Fruit fly (Drosophila melanogaster) whole organism, prepupa: Measurements from ENCODE around the gene Atx2.

Experiments
- Blimp-1 ChIP-seq: fragments of 200-800 bp; sonication (Bioruptor generic); optimal IDR thresholded peaks from 3 replicates; lab custom pipeline; 2017; ENCODE audit warnings: missing biosample characterization, missing genetic modification characterization, mild to moderate bottlenecking, moderate library complexity, missing genetic modification reagents
- CG10669 ChIP-seq: fragments of 200-800 bp; sonication (Bioruptor generic); optimal IDR thresholded peaks from 3 replicates; lab custom pipeline; 2018; ENCODE audit warnings: missing biosample characterization, mild to moderate bottlenecking, missing genetic modification characterization, moderate library complexity
- CG11762 ChIP-seq: fragments of 200-800 bp; sonication (Bioruptor generic); optimal IDR thresholded peaks from 3 replicates; lab custom pipeline; 2016; ENCODE audit warnings: missing biosample characterization, missing genetic modification characterization; ENCODE audit not compliant: insufficient read depth
- CG11902 ChIP-seq: fragments of 200-800 bp; sonication (Bioruptor generic); optimal IDR thresholded peaks from 3 replicates; lab custom pipeline; 2016; ENCODE audit warnings: missing biosample characterization, missing genetic modification characterization
- CG15336 ChIP-seq: fragments of 200-800 bp; sonication (Bioruptor generic); IDR thresholded peaks from 2 replicates; pipeline ENCODE4 v1.3.6; 2022; ENCODE audit warnings: missing biosample characterization, missing genetic modification characterization
- CG1621 ChIP-seq: fragments of 200-800 bp; sonication (Bioruptor generic); optimal IDR thresholded peaks from 3 replicates; lab custom pipeline; 2018; ENCODE audit warnings: missing biosample characterization, mild to moderate bottlenecking, missing genetic modification characterization
- CG16779 ChIP-seq: fragments of 200-800 bp; sonication (Bioruptor generic); optimal IDR thresholded peaks from 3 replicates; lab custom pipeline; 2017; ENCODE audit warnings: missing biosample characterization, mild to moderate bottlenecking, missing genetic modification characterization
- CG3032 ChIP-seq: fragments of 200-800 bp; optimal IDR thresholded peaks from 2 replicates; lab custom pipeline; 2019; ENCODE audit warnings: missing biosample characterization, mild to moderate bottlenecking, missing genetic modification characterization, moderate library complexity
- CG31627 ChIP-seq: fragments of 200-800 bp; sonication (Bioruptor generic); optimal IDR thresholded peaks from 3 replicates; lab custom pipeline; 2016; ENCODE audit warnings: missing biosample characterization, missing genetic modification characterization
- CG34406 ChIP-seq: fragments of 200-800 bp; sonication (Bioruptor generic); optimal IDR thresholded peaks from 3 replicates; lab custom pipeline; 2016; ENCODE audit warnings: missing biosample characterization, missing genetic modification characterization
- CG3919 ChIP-seq: fragments of 200-800 bp; sonication (Bioruptor generic); optimal IDR thresholded peaks from 3 replicates; lab custom pipeline; 2016; ENCODE audit warnings: missing biosample characterization, missing genetic modification characterization
- CG4318 ChIP-seq: fragments of 200-800 bp; sonication (Bioruptor generic); optimal IDR thresholded peaks from 3 replicates; lab custom pipeline; 2017; ENCODE audit warnings: missing biosample characterization, mild to moderate bottlenecking, missing genetic modification characterization
- CG6163 ChIP-seq: fragments of 200-800 bp; sonication (Bioruptor generic); IDR thresholded peaks from 3 replicates; pipeline ENCODE4 v1.3.6; 2022; ENCODE audit warnings: missing biosample characterization, missing genetic modification characterization
- CG6276 ChIP-seq: fragments of 200-800 bp; sonication (Bioruptor generic); optimal IDR thresholded peaks from 2 replicates; lab custom pipeline; 2017; ENCODE audit warnings: missing biosample characterization, mild to moderate bottlenecking, missing genetic modification characterization
- CG6792 ChIP-seq: fragments of 200-800 bp; sonication (Bioruptor generic); optimal IDR thresholded peaks from 3 replicates; lab custom pipeline; 2016; ENCODE audit warnings: missing biosample characterization, missing genetic modification characterization
- CG6808 ChIP-seq: fragments of 200-800 bp; sonication (Bioruptor generic); optimal IDR thresholded peaks from 3 replicates; lab custom pipeline; 2017; ENCODE audit warnings: missing biosample characterization, missing genetic modification characterization, mild to moderate bottlenecking, moderate library complexity, missing genetic modification reagents
- CG6854 ChIP-seq: fragments of 200-800 bp; sonication (Bioruptor generic); optimal IDR thresholded peaks from 2 replicates; lab custom pipeline; 2017; ENCODE audit warnings: missing biosample characterization, mild to moderate bottlenecking, missing genetic modification characterization
- CG8119 ChIP-seq: fragments of 200-800 bp; sonication (Bioruptor generic); IDR thresholded peaks from 3 replicates; pipeline ENCODE4 v1.3.6; 2022; ENCODE audit warnings: missing biosample characterization, missing genetic modification characterization
- CG8319 ChIP-seq: fragments of 200-800 bp; sonication (Bioruptor generic); optimal IDR thresholded peaks from 3 replicates; lab custom pipeline; 2016; ENCODE audit warnings: missing biosample characterization, missing genetic modification characterization
- CG8632 ChIP-seq: fragments of 200-800 bp; sonication (Bioruptor generic); optimal IDR thresholded peaks from 3 replicates; lab custom pipeline; 2016; ENCODE audit warnings: missing biosample characterization, missing genetic modification characterization
- CG9139 ChIP-seq: fragments of 200-800 bp; sonication (Bioruptor generic); optimal IDR thresholded peaks from 3 replicates; lab custom pipeline; 2017; ENCODE audit warnings: missing biosample characterization, mild to moderate bottlenecking, missing genetic modification characterization
- Eip78C ChIP-seq: fragments of 200-800 bp; sonication (Bioruptor generic); peaks from one replicate; lab custom pipeline; 2016; ENCODE audit warnings: missing biosample characterization, missing genetic modification characterization
- Eip93F ChIP-seq: fragments of 200-800 bp; sonication (Bioruptor generic); optimal IDR thresholded peaks from 2 replicates; lab custom pipeline; 2016; ENCODE audit warnings: missing biosample characterization, mild to moderate bottlenecking, missing genetic modification characterization
- Ets96B ChIP-seq: fragments of 200-800 bp; optimal IDR thresholded peaks from 2 replicates; lab custom pipeline; 2019; ENCODE audit warnings: missing biosample characterization, mild to moderate bottlenecking, missing genetic modification characterization, moderate library complexity
- Hr39 ChIP-seq: fragments of 200-800 bp; sonication (Bioruptor generic); optimal IDR thresholded peaks from 2 replicates; lab custom pipeline; 2016; ENCODE audit warnings: missing biosample characterization, missing genetic modification characterization
- Hr4 ChIP-seq: fragments of 200-800 bp; sonication (Bioruptor generic); optimal IDR thresholded peaks from 3 replicates; lab custom pipeline; 2016; ENCODE audit warnings: missing biosample characterization, missing genetic modification characterization
- Lpt ChIP-seq: fragments of 200-800 bp; sonication (Bioruptor generic); optimal IDR thresholded peaks from 3 replicates; lab custom pipeline; 2016; ENCODE audit warnings: missing biosample characterization, missing genetic modification characterization
- Met ChIP-seq: fragments of 200-800 bp; sonication (Bioruptor generic); optimal IDR thresholded peaks from 3 replicates; lab custom pipeline; 2016; ENCODE audit warnings: missing biosample characterization, missing genetic modification characterization
- OdsH ChIP-seq: fragments of 200-800 bp; sonication (Bioruptor generic); optimal IDR thresholded peaks from 3 replicates; lab custom pipeline; 2016; ENCODE audit warnings: missing biosample characterization, missing genetic modification characterization
- Smox ChIP-seq: fragments of 200-800 bp; sonication (Bioruptor generic); optimal IDR thresholded peaks from 3 replicates; lab custom pipeline; 2016; ENCODE audit warnings: missing biosample characterization, missing genetic modification characterization
- Sox102F ChIP-seq: fragments of 200-800 bp; sonication (Bioruptor generic); optimal IDR thresholded peaks from 2 replicates; lab custom pipeline; 2016; ENCODE audit warnings: missing biosample characterization, mild to moderate bottlenecking, missing genetic modification characterization
- Sox14 ChIP-seq: fragments of 200-800 bp; sonication (Bioruptor generic); optimal IDR thresholded peaks from 3 replicates; lab custom pipeline; 2016; ENCODE audit warnings: missing biosample characterization, missing genetic modification characterization
- Sox15 ChIP-seq: fragments of 200-800 bp; sonication (Bioruptor generic); optimal IDR thresholded peaks from 3 replicates; lab custom pipeline; 2016; ENCODE audit warnings: missing biosample characterization, missing genetic modification characterization
- achi ChIP-seq: fragments of 200-800 bp; sonication (Bioruptor generic); optimal IDR thresholded peaks from 3 replicates; lab custom pipeline; 2016; ENCODE audit warnings: missing biosample characterization, missing genetic modification characterization
- cyc ChIP-seq: fragments of 200-800 bp; sonication (Bioruptor generic); optimal IDR thresholded peaks from 3 replicates; lab custom pipeline; 2016; ENCODE audit warnings: missing biosample characterization, missing genetic modification characterization
- esn ChIP-seq: fragments of 200-800 bp; sonication (Bioruptor generic); optimal IDR thresholded peaks from 2 replicates; lab custom pipeline; 2016; ENCODE audit warnings: missing biosample characterization, mild to moderate bottlenecking, missing genetic modification characterization, moderate library complexity
- fd59A ChIP-seq: fragments of 200-800 bp; sonication (Bioruptor generic); optimal IDR thresholded peaks from 2 replicates; lab custom pipeline; 2017; ENCODE audit warnings: missing biosample characterization, mild to moderate bottlenecking, missing genetic modification characterization, missing genetic modification reagents
- fd85E ChIP-seq: fragments of 200-800 bp; sonication (Bioruptor generic); optimal IDR thresholded peaks from 3 replicates; lab custom pipeline; 2016; ENCODE audit warnings: missing biosample characterization, missing genetic modification characterization
- fkh ChIP-seq: fragments of 200-800 bp; sonication (Bioruptor generic); optimal IDR thresholded peaks from 3 replicates; lab custom pipeline; 2017; ENCODE audit warnings: missing biosample characterization, mild to moderate bottlenecking, missing genetic modification characterization, moderate library complexity
- lz ChIP-seq: fragments of 200-800 bp; sonication (Bioruptor generic); optimal IDR thresholded peaks from 3 replicates; lab custom pipeline; 2016; ENCODE audit warnings: missing biosample characterization, missing genetic modification characterization
- pdm3 ChIP-seq: fragments of 200-800 bp; sonication (Bioruptor generic); optimal IDR thresholded peaks from 3 replicates; lab custom pipeline; 2016; ENCODE audit warnings: missing biosample characterization, missing genetic modification characterization
- salr ChIP-seq, 2 experiments: fragments of 200-800 bp; sonication (Bioruptor generic); optimal IDR thresholded peaks; 3 replicates each; lab custom pipeline; 2016 to 2018; ENCODE audit warnings: missing biosample characterization in 2 of 2, missing genetic modification characterization in 2 of 2, mild to moderate bottlenecking in 1 of 2
- spab ChIP-seq: fragments of 200-800 bp; sonication (Bioruptor generic); optimal IDR thresholded peaks from 2 replicates; lab custom pipeline; 2017; ENCODE audit warnings: missing biosample characterization, mild to moderate bottlenecking, missing genetic modification characterization, missing genetic modification reagents
- ss ChIP-seq, 2 experiments: fragments of 200-800 bp; sonication (Bioruptor generic); optimal IDR thresholded peaks; 2 replicates in 1 of 2; 3 replicates in 1 of 2; lab custom pipeline; 2017 to 2018; ENCODE audit warnings: mild to moderate bottlenecking in 2 of 2, missing biosample characterization in 2 of 2, missing genetic modification characterization in 2 of 2, moderate library complexity in 1 of 2
- svp ChIP-seq: fragments of 200-800 bp; sonication (Bioruptor generic); peaks from one replicate; lab custom pipeline; 2016; ENCODE audit warnings: missing biosample characterization, missing genetic modification characterization
- vri ChIP-seq: fragments of 200-800 bp; sonication (Bioruptor generic); optimal IDR thresholded peaks from 3 replicates; lab custom pipeline; 2016; ENCODE audit warnings: missing biosample characterization, mild to moderate bottlenecking, missing genetic modification characterization

Atx2 gene

dm6 chr3R:15417761-15418754, 9.8 kb downstream of the Atx2 start (continued):
- no peak for TF ChIP-seq salr (GFP tag; optimal IDR thresholded peaks at IDR 0.05; lab: Kevin White, UChicago)
- no peak for TF ChIP-seq esn (GFP tag; lab: Kevin White, UChicago)

dm6 chr3R:15418824-15419530, 10.8 kb downstream of the Atx2 start:
- TF ChIP-seq CG6792 (GFP tag; lab: Kevin White, UChicago) (peak; percentile 33), CG15336 (GFP tag; lab: Robert Waterston, UW) (no peak), fd85E (GFP tag; lab: Kevin White, UChicago) (no peak), achi (GFP tag; lab: Kevin White, UChicago) (peak; percentile 32), CG8632 (peak; percentile 43), CG4318 (GFP tag; lab: Kevin White, UChicago) (no peak), Lpt (GFP tag; lab: Kevin White, UChicago) (no peak), CG11762 (no peak), CG10669 (GFP tag; lab: Kevin White, UChicago) (no peak), CG6276 (GFP tag; lab: Kevin White, UChicago) (no peak), CG11902 (GFP tag; lab: Kevin White, UChicago) (no peak), OdsH (GFP tag; lab: Kevin White, UChicago) (peak; percentile 39), spab (GFP tag; lab: Kevin White, UChicago) (peak; percentile 20), ss (GFP tag; optimal IDR thresholded peaks at IDR 0.05; lab: Kevin White, UChicago) (peak in 1 of 2 experiments; percentile 45), CG8119 (GFP tag; lab: Robert Waterston, UW) (no peak), Sox102F (peak; percentile 4), lz (GFP tag; lab: Kevin White, UChicago) (peak; percentile 23), CG3032 (tag; lab: Kevin White, UChicago) (peak; percentile 49), fd59A (peak; percentile 14), CG6808 (no peak), Smox (GFP tag; lab: Kevin White, UChicago) (peak; percentile 43), vri (GFP tag; lab: Kevin White, UChicago) (peak; percentile 10), Met (GFP tag; lab: Kevin White, UChicago) (peak; percentile 50), pdm3 (GFP tag; lab: Kevin White, UChicago) (peak; percentile 21), Sox15 (GFP tag; lab: Kevin White, UChicago) (no peak), CG6163 (GFP tag; lab: Robert Waterston, UW) (no peak), Hr39 (no peak), CG6854 (no peak), cyc (GFP tag; lab: Kevin White, UChicago) (peak; percentile 16), CG16779 (tag; lab: Kevin White, UChicago) (no peak), Hr4 (GFP tag; lab: Kevin White, UChicago) (no peak), esn (GFP tag; lab: Kevin White, UChicago) (peak; percentile 45), Blimp-1 (GFP tag; lab: Kevin White, UChicago) (no peak), CG3919 (GFP tag; lab: Kevin White, UChicago) (peak; percentile 9), Eip78C (GFP tag; lab: Kevin White, UChicago) (peak; percentile 73), Sox14 (GFP tag; lab: Kevin White, UChicago) (peak; percentile 1), fkh (GFP tag; lab: Kevin White, UChicago) (no peak), CG9139 (GFP tag; lab: Kevin White, UChicago) (no peak), svp (GFP tag; lab: Kevin White, UChicago) (peak; percentile 64), CG8319 (no peak), Eip93F (no peak), CG1621 (tag; lab: Kevin White, UChicago) (no peak), Ets96B (tag; lab: Kevin White, UChicago) (peak; percentile 22), CG31627 (GFP tag; lab: Kevin White, UChicago) (peak; percentile 25), CG34406 (GFP tag; lab: Kevin White, UChicago) (peak; percentile 39)
